Fruit fly (Drosophila melanogaster): ENCODE results near the gene Fer3HCH.

Fer3HCH gene

DNA sequence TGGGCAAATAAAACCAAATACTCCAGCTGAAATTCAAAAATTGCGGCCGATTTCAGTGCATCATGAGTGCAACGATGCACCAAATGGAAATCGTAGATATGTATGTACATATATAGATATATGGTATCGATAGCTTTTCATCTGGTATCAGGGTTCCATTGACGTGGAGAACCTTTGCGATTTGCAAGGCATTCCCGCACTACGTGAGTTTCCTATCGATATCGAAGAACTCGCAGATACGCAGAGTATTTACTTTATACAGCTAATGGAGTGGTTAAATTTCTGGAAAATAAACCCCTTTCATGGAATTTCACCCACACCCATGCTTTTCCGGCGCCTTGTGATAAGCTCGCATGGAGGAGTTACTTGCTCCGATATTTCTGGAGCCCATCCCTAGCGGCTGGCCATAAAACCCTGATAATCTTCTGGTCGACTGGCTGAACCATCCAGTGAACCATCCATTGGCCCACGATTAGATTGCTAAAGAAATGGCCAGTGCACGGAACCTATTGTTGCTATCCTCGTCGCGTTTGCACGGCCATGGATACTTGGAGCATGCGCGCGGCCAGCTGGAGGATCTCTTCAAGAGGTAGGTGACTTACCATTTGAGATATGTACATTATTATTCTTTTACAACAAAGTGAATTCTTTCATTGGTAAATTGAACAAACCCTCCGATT lies 13.8 kb downstream of the Fer3HCH start, which contains the start of gene CG2200:
Gene CG2200 (plus strand): TSS at position 215 of the 680 bp plus-strand sequence.
- no peak for TF ChIP-seq Abd-B (GFP tag; optimal IDR thresholded peaks at IDR 0.05)
- peak in 1 of 2 experiments; percentile 84 for TF ChIP-seq foxo (GFP tag; optimal IDR thresholded peaks at IDR 0.05)
- TF ChIP-seq Rel (GFP tag; optimal IDR thresholded peaks at IDR 0.05) = no peak
- peak; percentile 42 for TF ChIP-seq Rel (tag; optimal IDR thresholded peaks at IDR 0.05)
- TF ChIP-seq Hr83 (GFP tag; optimal IDR thresholded peaks at IDR 0.05; ENCODE audit: poor library complexity, severe bottlenecking) = peak; percentile 59
- no peak for TF ChIP-seq Vsx2 (GFP tag; optimal IDR thresholded peaks at IDR 0.05; ENCODE audit: partially characterized antibody)
- peak; percentile 54 for TF ChIP-seq CG9705 (GFP tag; optimal IDR thresholded peaks at IDR 0.05)
- peak; percentile 48 for TF ChIP-seq woc (GFP tag; optimal IDR thresholded peaks at IDR 0.05)
- TF ChIP-seq dsf (GFP tag; optimal IDR thresholded peaks at IDR 0.05; ENCODE audit: borderline replicate concordance) = no peak
- TF ChIP-seq N (GFP tag; optimal IDR thresholded peaks at IDR 0.05) = no peak
- peak; percentile 90 for TF ChIP-seq fru (GFP tag; optimal IDR thresholded peaks at IDR 0.05)
- TF ChIP-seq psq (GFP tag; optimal IDR thresholded peaks at IDR 0.05) = peak; percentile 63
- no peak for TF ChIP-seq Hr78 (GFP tag; optimal IDR thresholded peaks at IDR 0.05)
- TF ChIP-seq br (GFP tag; optimal IDR thresholded peaks at IDR 0.05) = peak; percentile 75
- TF ChIP-seq Dif (GFP tag; optimal IDR thresholded peaks at IDR 0.05; ENCODE audit: partially characterized antibody) = no peak
- peak; percentile 83 for TF ChIP-seq rgr (GFP tag; optimal IDR thresholded peaks at IDR 0.05)
- peak; percentile 39 for TF ChIP-seq GATAd (GFP tag; optimal IDR thresholded peaks at IDR 0.05)
- no peak for TF ChIP-seq lola (GFP tag; optimal IDR thresholded peaks at IDR 0.05)
- TF ChIP-seq HLH106 (tag; optimal IDR thresholded peaks at IDR 0.05) = peak; percentile 73
- no peak for TF ChIP-seq tai (GFP tag; optimal IDR thresholded peaks at IDR 0.05)
- peak; percentile 51 for TF ChIP-seq brk (GFP tag; optimal IDR thresholded peaks at IDR 0.05)
- no peak for TF ChIP-seq pan (optimal IDR thresholded peaks at IDR 0.05)
- peak; percentile 76 for TF ChIP-seq ey (GFP tag; optimal IDR thresholded peaks at IDR 0.05)
- peak; percentile 30 for TF ChIP-seq dmrt93B (GFP tag; optimal IDR thresholded peaks at IDR 0.05)
- TF ChIP-seq Mio (GFP tag; optimal IDR thresholded peaks at IDR 0.05) = no peak
- TF ChIP-seq CG32264 (GFP tag; optimal IDR thresholded peaks at IDR 0.05) = peak; percentile 35
- peak; percentile 81 for TF ChIP-seq Hnf4 (GFP tag; optimal IDR thresholded peaks at IDR 0.05)
- peak; percentile 42 for TF ChIP-seq sage (GFP tag; optimal IDR thresholded peaks at IDR 0.05)
- TF ChIP-seq h (GFP tag; optimal IDR thresholded peaks at IDR 0.05) = peak; percentile 82
- no peak for TF ChIP-seq jim (GFP tag; optimal IDR thresholded peaks at IDR 0.05)
- peak; percentile 71 for TF ChIP-seq Sp1 (GFP tag; optimal IDR thresholded peaks at IDR 0.05)
- no peak for TF ChIP-seq dl (GFP tag; optimal IDR thresholded peaks at IDR 0.05; ENCODE audit: insufficient read depth in 1 of 2, partially characterized antibody in 2 of 2)
- peak; percentile 76 for TF ChIP-seq Jra (GFP tag; optimal IDR thresholded peaks at IDR 0.05)
- peak; percentile 61 for TF ChIP-seq OdsH (GFP tag; optimal IDR thresholded peaks at IDR 0.05)
- TF ChIP-seq CrebA (GFP tag; optimal IDR thresholded peaks at IDR 0.05; ENCODE audit: borderline replicate concordance) = no peak
- TF ChIP-seq sv (GFP tag; optimal IDR thresholded peaks at IDR 0.05) = no peak
- no peak for TF ChIP-seq Dfd (GFP tag; optimal IDR thresholded peaks at IDR 0.05)
- TF ChIP-seq Myc (optimal IDR thresholded peaks at IDR 0.05) = no peak
- no peak for TF ChIP-seq usp (GFP tag; optimal IDR thresholded peaks at IDR 0.05)

DNA sequence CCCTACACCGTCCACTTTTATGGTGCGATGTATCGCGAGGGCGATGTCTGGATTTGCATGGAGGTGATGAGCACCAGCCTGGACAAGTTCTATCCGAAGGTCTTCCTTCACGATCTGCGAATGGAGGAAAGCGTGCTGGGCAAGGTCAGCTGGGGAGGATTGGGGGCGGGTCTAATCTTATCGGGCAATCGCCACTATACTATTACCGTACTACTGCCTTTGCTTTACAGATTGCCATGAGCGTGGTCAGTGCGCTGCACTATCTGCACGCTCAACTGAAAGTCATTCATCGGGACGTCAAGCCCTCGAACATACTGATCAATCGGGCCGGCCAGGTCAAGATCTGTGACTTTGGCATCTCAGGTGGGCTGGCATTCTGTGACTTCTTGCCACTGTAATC lies 16.1 kb downstream of the Fer3HCH start:
- no peak for TF ChIP-seq Dfd (GFP tag; optimal IDR thresholded peaks at IDR 0.05)

Data from whole organism, wandering third instar larva.